Fruit fly (Drosophila melanogaster): ENCODE data around the gene CG42327.
A peak's percentile ranks its signal among the peaks of the same experiment; 100 is the strongest.

The CG42327 gene

DNA sequence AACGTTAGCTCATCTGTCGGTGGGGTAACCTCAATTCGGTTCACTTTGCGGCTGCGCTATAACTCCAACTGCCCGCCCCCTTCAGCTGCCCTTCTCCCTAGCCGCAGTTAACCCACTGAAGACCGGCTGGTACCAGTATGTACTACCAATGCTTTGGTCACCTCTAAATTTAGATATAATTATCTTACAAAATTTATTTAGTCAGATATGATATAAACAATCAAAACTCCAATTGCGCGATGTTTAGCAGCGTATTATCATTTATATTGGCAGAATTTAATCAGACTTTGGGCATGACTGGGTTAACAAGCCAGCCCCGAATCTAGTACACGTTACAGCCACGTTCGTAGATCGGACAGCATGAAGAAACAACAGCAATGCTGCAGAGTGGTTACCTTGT, 5.8 kb downstream of the CG42327 start (continued):
- TF ChIP-seq CG14014 (GFP tag; IDR thresholded peaks at IDR 0.05), result peak; percentile 15; the same call in 1 of the 2 replicates
- no peak for TF ChIP-seq CG6689 (GFP tag; IDR thresholded peaks at IDR 0.05)
- TF ChIP-seq CG6813 (GFP tag; optimal IDR thresholded peaks at IDR 0.05), result peak; percentile 37
- peak in 1 of 2 experiments; percentile 38 for TF ChIP-seq Eip74EF (GFP tag; optimal IDR thresholded peaks at IDR 0.05)
- TF ChIP-seq CG15011 (GFP tag; optimal IDR thresholded peaks at IDR 0.05), result peak; percentile 7
- TF ChIP-seq row (GFP tag; IDR thresholded peaks at IDR 0.05), result peak; percentile 64
- no peak for TF ChIP-seq Poxn (GFP tag; IDR thresholded peaks at IDR 0.05)
- TF ChIP-seq onecut (GFP tag; IDR thresholded peaks at IDR 0.05), result 0 out of 2 replicates have a peak, but pooled peaks have one; percentile 13
- TF ChIP-seq unpg (GFP tag; optimal IDR thresholded peaks at IDR 0.05), result peak; percentile 61
- TF ChIP-seq lola (GFP tag; optimal IDR thresholded peaks at IDR 0.05), result no peak
- no peak for TF ChIP-seq CG10431 (GFP tag; optimal IDR thresholded peaks at IDR 0.05)
- no peak for TF ChIP-seq Doc2 (GFP tag; IDR thresholded peaks at IDR 0.05)
- TF ChIP-seq CG15696 (tag; optimal IDR thresholded peaks at IDR 0.05), result no peak
- peak; percentile 8 for TF ChIP-seq oc (tag; optimal IDR thresholded peaks at IDR 0.05)
- no peak for TF ChIP-seq ERR (GFP tag; optimal IDR thresholded peaks at IDR 0.05)
- TF ChIP-seq CG10543 (GFP tag; optimal IDR thresholded peaks at IDR 0.05), result peak; percentile 30
- no peak for TF ChIP-seq eyg (GFP tag; optimal IDR thresholded peaks at IDR 0.05)
- TF ChIP-seq eve (GFP tag; optimal IDR thresholded peaks at IDR 0.05), result no peak
- TF ChIP-seq CG4707 (GFP tag; optimal IDR thresholded peaks at IDR 0.05), result peak; percentile 20
- no peak for TF ChIP-seq bab2 (GFP tag; optimal IDR thresholded peaks at IDR 0.05)
- TF ChIP-seq az2 (GFP tag; optimal IDR thresholded peaks at IDR 0.05), result peak; percentile 27
- no peak for TF ChIP-seq CG3726 (GFP tag; IDR thresholded peaks at IDR 0.05)
- TF ChIP-seq Mad (GFP tag; optimal IDR thresholded peaks at IDR 0.05), result no peak
- no peak for TF ChIP-seq Elba2 (GFP tag; optimal IDR thresholded peaks at IDR 0.05)
- TF ChIP-seq her (GFP tag; optimal IDR thresholded peaks at IDR 0.05), result no peak
- 0 out of 2 replicates have a peak, but pooled peaks have one; percentile 34 for TF ChIP-seq Oaz (GFP tag; IDR thresholded peaks at IDR 0.05)
- TF ChIP-seq crol (GFP tag; IDR thresholded peaks at IDR 0.05), result peak; percentile 35
- TF ChIP-seq Hr78 (GFP tag; optimal IDR thresholded peaks at IDR 0.05), result peak in 1 of 2 experiments; percentile 27
- TF ChIP-seq NfI (GFP tag; optimal IDR thresholded peaks at IDR 0.05), result peak; percentile 46
- no peak for TF ChIP-seq Hey (tag; optimal IDR thresholded peaks at IDR 0.05)
- peak; percentile 40; the same call in 1 of the 2 replicates for TF ChIP-seq stc (GFP tag; IDR thresholded peaks at IDR 0.05)
- peak; percentile 4 for TF ChIP-seq ems (GFP tag; optimal IDR thresholded peaks at IDR 0.05)
- TF ChIP-seq mirr (GFP tag; optimal IDR thresholded peaks at IDR 0.05), result no peak
- no peak for TF ChIP-seq HLH4C (GFP tag; IDR thresholded peaks at IDR 0.05; ENCODE audit: partially characterized antibody)
- peak; percentile 54 for TF ChIP-seq nmo (GFP tag; optimal IDR thresholded peaks at IDR 0.05)
- TF ChIP-seq pzg (GFP tag; optimal IDR thresholded peaks at IDR 0.05), result no peak
- TF ChIP-seq D19B (GFP tag; optimal IDR thresholded peaks at IDR 0.05), result no peak
- TF ChIP-seq Meics (GFP tag; optimal IDR thresholded peaks at IDR 0.05), result peak; percentile 25
- peak; percentile 22 for TF ChIP-seq sd (tag; optimal IDR thresholded peaks at IDR 0.05)
- peak; percentile 66 for TF ChIP-seq CG2678 (tag; optimal IDR thresholded peaks at IDR 0.05)
- no peak for TF ChIP-seq CrebB (tag; optimal IDR thresholded peaks at IDR 0.05)
- TF ChIP-seq ap (GFP tag; IDR thresholded peaks at IDR 0.05), result no peak
- TF ChIP-seq CG7963 (GFP tag; IDR thresholded peaks at IDR 0.05; ENCODE audit: partially characterized antibody), result no peak
- TF ChIP-seq ash1 (GFP tag; optimal IDR thresholded peaks at IDR 0.05), result no peak
- TF ChIP-seq E2f1 (GFP tag; IDR thresholded peaks at IDR 0.05), result peak; percentile 23; the same call in 1 of the 2 replicates
- peak; percentile 36 for TF ChIP-seq CG10979 (tag; optimal IDR thresholded peaks at IDR 0.05)
- TF ChIP-seq cg (GFP tag; optimal IDR thresholded peaks at IDR 0.05), result no peak
- 0 out of 2 replicates have a peak, but pooled peaks have one; percentile 42 for TF ChIP-seq ttk (GFP tag; IDR thresholded peaks at IDR 0.05)
- TF ChIP-seq grn (GFP tag; optimal IDR thresholded peaks at IDR 0.05), result no peak
- TF ChIP-seq CG9876 (GFP tag; optimal IDR thresholded peaks at IDR 0.05), result no peak
